Worm (Caenorhabditis elegans): Measurements from ENCODE around the gene cept-2.
A peak's percentile ranks its signal among the peaks of the same experiment; 100 is the strongest.

cept-2 gene

ce11 chrV:14372774-14373173 lies 25.2 kb downstream of the cept-2 start, which contains the start of gene unc-39:
Gene unc-39 (plus strand): TSS chrV:14373074.
- TF ChIP-seq ces-1 (GFP tag; optimal IDR thresholded peaks at IDR 0.05) (no peak), elt-3 (tag; optimal IDR thresholded peaks at IDR 0.05) (no peak), nhr-90 (tag; optimal IDR thresholded peaks at IDR 0.05; ENCODE audit: poor library complexity) (no peak), sox-4 (tag; optimal IDR thresholded peaks at IDR 0.05) (no peak), nhr-20 (tag; optimal IDR thresholded peaks at IDR 0.05) (no peak), ceh-90 (tag; optimal IDR thresholded peaks at IDR 0.05) (no peak), egl-13 (tag; optimal IDR thresholded peaks at IDR 0.05) (no peak), pqm-1 (tag; optimal IDR thresholded peaks at IDR 0.05) (no peak), isw-1 (GFP tag; IDR thresholded peaks at IDR 0.05) (no peak), blmp-1 (tag; optimal IDR thresholded peaks at IDR 0.05) (no peak), unc-30 (tag; optimal IDR thresholded peaks at IDR 0.05) (no peak), mep-1 (tag; optimal IDR thresholded peaks at IDR 0.05) (no peak), irx-1 (tag; optimal IDR thresholded peaks at IDR 0.05) (no peak), unc-98 (GFP tag; IDR thresholded peaks at IDR 0.05) (no peak), C34B4.2 (tag; optimal IDR thresholded peaks at IDR 0.05) (no peak), dsc-1 (tag; optimal IDR thresholded peaks at IDR 0.05) (no peak), elt-2 (tag; optimal IDR thresholded peaks at IDR 0.05) (no peak), efl-1 (optimal IDR thresholded peaks at IDR 0.05) (no peak), efl-1 (GFP tag; optimal IDR thresholded peaks at IDR 0.05 in 1 of 2) (no peak)

ce11 chrV:14378052-14378451 lies 30.5 kb downstream of the cept-2 start:
- TF ChIP-seq pax-3 (tag; optimal IDR thresholded peaks at IDR 0.05) (peak; percentile 13), dsc-1 (tag; optimal IDR thresholded peaks at IDR 0.05) (peak; percentile 85), elt-3 (tag; optimal IDR thresholded peaks at IDR 0.05) (no peak)

ce11 chrV:14378986-14379385 lies 31.4 kb downstream of the cept-2 start, which contains the start of gene npr-43:
Gene npr-43 (minus strand): TSS chrV:14379086.
- TF ChIP-seq efl-1 (optimal IDR thresholded peaks at IDR 0.05) (no peak), efl-1 (GFP tag; optimal IDR thresholded peaks at IDR 0.05 in 1 of 2) (no peak), unc-98 (GFP tag; IDR thresholded peaks at IDR 0.05) (no peak), rnt-1 (tag; optimal IDR thresholded peaks at IDR 0.05) (no peak), nhr-76 (tag; optimal IDR thresholded peaks at IDR 0.05) (no peak), ceh-90 (tag; optimal IDR thresholded peaks at IDR 0.05) (no peak), skn-1 (tag; optimal IDR thresholded peaks at IDR 0.05) (no peak), ceh-88 (GFP tag; IDR thresholded peaks at IDR 0.05) (no peak), nhr-77 (tag; optimal IDR thresholded peaks at IDR 0.05) (no peak), unc-62 (GFP tag; optimal IDR thresholded peaks at IDR 0.05) (no peak), sup-37 (GFP tag; optimal IDR thresholded peaks at IDR 0.05) (no peak), alr-1 (tag; optimal IDR thresholded peaks at IDR 0.05; ENCODE audit: borderline replicate concordance) (no peak), mdl-1 (tag; optimal IDR thresholded peaks at IDR 0.05) (no peak), irx-1 (tag; optimal IDR thresholded peaks at IDR 0.05) (no peak), dsc-1 (tag; optimal IDR thresholded peaks at IDR 0.05) (no peak), grh-1 (GFP tag; IDR thresholded peaks at IDR 0.05) (no peak)

ce11 chrV:14380242-14380641 lies 32.7 kb downstream of the cept-2 start:
- TF ChIP-seq nhr-11 (tag; optimal IDR thresholded peaks at IDR 0.05): no peak
- peak; percentile 4 for TF ChIP-seq pax-3 (tag; optimal IDR thresholded peaks at IDR 0.05)
- TF ChIP-seq snpc-4 (tag; optimal IDR thresholded peaks at IDR 0.05): no peak
- TF ChIP-seq nhr-71 (tag; optimal IDR thresholded peaks at IDR 0.05): peak; percentile 10
- no peak for TF ChIP-seq unc-98 (GFP tag; IDR thresholded peaks at IDR 0.05)
- no peak for TF ChIP-seq mep-1 (tag; optimal IDR thresholded peaks at IDR 0.05)
- peak; percentile 8 for TF ChIP-seq fkh-8 (tag; optimal IDR thresholded peaks at IDR 0.05)
- TF ChIP-seq hlh-4 (tag; optimal IDR thresholded peaks at IDR 0.05): peak; percentile 55

- TF ChIP-seq efl-1 (optimal IDR thresholded peaks at IDR 0.05) (no peak), efl-1 (GFP tag; optimal IDR thresholded peaks at IDR 0.05 in 1 of 2) (no peak), ztf-11 (tag; optimal IDR thresholded peaks at IDR 0.05) (no peak), xbp-1 (tag; optimal IDR thresholded peaks at IDR 0.05) (no peak), grh-1 (GFP tag; IDR thresholded peaks at IDR 0.05) (no peak), mef-2 (tag; optimal IDR thresholded peaks at IDR 0.05) (no peak), Y116A8C.19 (tag; optimal IDR thresholded peaks at IDR 0.05; ENCODE audit: borderline replicate concordance) (no peak), nhr-12 (tag; optimal IDR thresholded peaks at IDR 0.05) (no peak), nhr-90 (tag; optimal IDR thresholded peaks at IDR 0.05; ENCODE audit: poor library complexity) (no peak), egl-27 (tag; optimal IDR thresholded peaks at IDR 0.05) (no peak)
These were observed 44.3 kb downstream of the cept-2 start, which contains the start of gene C15H11.10 for ce11 chrV:14391830-14392229. Gene C15H11.10 (plus strand): TSS chrV:14392130.
